Fruit fly (Drosophila melanogaster) whole organism, embryonic: ENCODE results near the gene Ctr1A.

Experiments
- CG10267 ChIP-seq: fragments of 200-800 bp; sonication (Bioruptor generic); optimal IDR thresholded peaks from 2 replicates; lab custom pipeline; 2018; ENCODE audit warnings: missing biosample characterization, mild to moderate bottlenecking, missing genetic modification characterization, moderate library complexity
- CG1602 ChIP-seq: fragments of 200-800 bp; sonication (Bioruptor generic); optimal IDR thresholded peaks from 3 replicates; lab custom pipeline; 2016; ENCODE audit warnings: missing biosample characterization, missing genetic modification characterization
- CG1647 ChIP-seq: fragments of 200-800 bp; sonication (Bioruptor generic); optimal IDR thresholded peaks from 3 replicates; lab custom pipeline; 2016; ENCODE audit warnings: missing biosample characterization, missing genetic modification characterization
- CG17359 ChIP-seq: fragments of 200-800 bp; sonication (Bioruptor generic); optimal IDR thresholded peaks from 3 replicates; lab custom pipeline; 2018; ENCODE audit warnings: missing biosample characterization, mild to moderate bottlenecking, missing genetic modification characterization, moderate library complexity
- CG17361 ChIP-seq: fragments of 200-800 bp; sonication (Bioruptor generic); IDR thresholded peaks from 3 replicates; pipeline ENCODE4 v1.3.6; 2022; ENCODE audit warnings: missing biosample characterization, missing genetic modification characterization
- CG2129 ChIP-seq: fragments of 200-800 bp; sonication (Bioruptor generic); IDR thresholded peaks from 2 replicates; pipeline ENCODE4 v1.3.6; 2022; ENCODE audit warnings: missing biosample characterization, missing genetic modification characterization; ENCODE audit not compliant: partially characterized antibody
- CG3065 ChIP-seq: fragments of 200-800 bp; sonication (Bioruptor generic); optimal IDR thresholded peaks from 2 replicates; lab custom pipeline; 2016; ENCODE audit warnings: missing biosample characterization, missing genetic modification characterization
- CG31365 ChIP-seq: fragments of 200-800 bp; sonication (Bioruptor generic); optimal IDR thresholded peaks from 2 replicates; lab custom pipeline; 2018; ENCODE audit warnings: missing biosample characterization, mild to moderate bottlenecking, missing genetic modification characterization
- CG6175 ChIP-seq: fragments of 200-800 bp; sonication (Bioruptor generic); IDR thresholded peaks from 3 replicates; pipeline ENCODE4 v1.3.6; 2022; ENCODE audit warnings: missing biosample characterization, missing genetic modification characterization
- CG6254 ChIP-seq: fragments of 200-800 bp; sonication (Bioruptor generic); optimal IDR thresholded peaks from 3 replicates; lab custom pipeline; 2017; ENCODE audit warnings: mild to moderate bottlenecking, missing biosample characterization, missing genetic modification reagents, missing genetic modification characterization
- CG7372 ChIP-seq: fragments of 200-800 bp; sonication (Bioruptor generic); IDR thresholded peaks from 2 replicates; pipeline ENCODE4 v1.3.6; 2022; ENCODE audit warnings: missing biosample characterization, missing genetic modification characterization
- CG8290 ChIP-seq, 3 experiments: fragments of 200-800 bp; sonication (Bioruptor generic); optimal IDR thresholded peaks; 2 replicates each; lab custom pipeline; 2016 to 2019; ENCODE audit warnings: missing biosample characterization in 3 of 3, missing genetic modification characterization in 3 of 3, mild to moderate bottlenecking in 2 of 3, moderate library complexity in 1 of 3
- CG9609 ChIP-seq: fragments of 200-800 bp; sonication (Bioruptor generic); optimal IDR thresholded peaks from 3 replicates; lab custom pipeline; 2016; ENCODE audit warnings: missing biosample characterization, missing genetic modification characterization
- Dfd ChIP-seq, 2 experiments: fragments of >200 bp; optimal IDR thresholded peaks; 2 replicates each; lab custom pipeline; 2017; ENCODE audit warnings: missing biosample characterization in 2 of 2, missing genetic modification characterization in 2 of 2
- Doc3 ChIP-seq: fragments of 200-800 bp; sonication (Bioruptor generic); IDR thresholded peaks from 3 replicates; pipeline ENCODE4 v1.3.6; 2022; ENCODE audit warnings: missing biosample characterization, missing genetic modification characterization; ENCODE audit not compliant: partially characterized antibody
- E2f2 ChIP-seq: fragments of 200-800 bp; sonication (Bioruptor generic); IDR thresholded peaks from 2 replicates; pipeline ENCODE4 v1.3.6; 2022; ENCODE audit warnings: missing biosample characterization, missing genetic modification characterization
- Ets65A ChIP-seq: fragments of 200-800 bp; sonication (Bioruptor generic); peaks from one replicate; lab custom pipeline; 2016; ENCODE audit warnings: missing biosample characterization, missing genetic modification characterization
- Hand ChIP-seq: fragments of 200-800 bp; sonication (Bioruptor generic); optimal IDR thresholded peaks from 2 replicates; lab custom pipeline; 2017; ENCODE audit warnings: mild to moderate bottlenecking, missing biosample characterization, missing genetic modification reagents, missing genetic modification characterization
- NfI ChIP-seq: fragments of 200-800 bp; sonication (Bioruptor generic); optimal IDR thresholded peaks from 3 replicates; lab custom pipeline; 2018; ENCODE audit warnings: missing biosample characterization, mild to moderate bottlenecking, missing genetic modification characterization, moderate library complexity
- Scr ChIP-seq: fragments of 200-800 bp; sonication (Bioruptor generic); IDR thresholded peaks from 2 replicates; pipeline ENCODE4 v1.3.6; 2022; ENCODE audit warnings: missing biosample characterization, missing genetic modification characterization; ENCODE audit not compliant: partially characterized antibody
- Sry-δ ChIP-seq: fragments of 200-800 bp; sonication (Bioruptor generic); optimal IDR thresholded peaks from 2 replicates; lab custom pipeline; 2016; ENCODE audit warnings: missing biosample characterization, missing genetic modification characterization
- Usf ChIP-seq: fragments of 200-800 bp; sonication (Bioruptor generic); optimal IDR thresholded peaks from 2 replicates; lab custom pipeline; 2017; ENCODE audit warnings: missing genotype, missing biosample characterization, missing genetic modification characterization
- ab ChIP-seq: fragments of 200-800 bp; sonication (Bioruptor generic); optimal IDR thresholded peaks from 2 replicates; lab custom pipeline; 2016; ENCODE audit warnings: missing biosample characterization, missing genetic modification characterization
- cad ChIP-seq: fragments of >200 bp; optimal IDR thresholded peaks from 2 replicates; lab custom pipeline; 2017; ENCODE audit warnings: missing biosample characterization, missing genetic modification characterization
- chinmo ChIP-seq: fragments of 200-800 bp; sonication (Bioruptor generic); IDR thresholded peaks from 4 replicates; pipeline ENCODE4 v1.3.6; 2022; ENCODE audit warnings: missing biosample characterization, missing genetic modification characterization; ENCODE audit not compliant: partially characterized antibody
- ci ChIP-seq: fragments of 200-800 bp; sonication (Bioruptor generic); IDR thresholded peaks from 3 replicates; pipeline ENCODE4 v1.3.6; 2022; ENCODE audit warnings: missing biosample characterization, missing genetic modification characterization
- crp ChIP-seq, 2 experiments: fragments of 200-800 bp; sonication (Bioruptor generic); optimal IDR thresholded peaks; 2 replicates in 1 of 2; 3 replicates in 1 of 2; lab custom pipeline; 2017; ENCODE audit warnings: missing biosample characterization in 2 of 2, missing genetic modification characterization in 2 of 2, mild to moderate bottlenecking in 1 of 2, moderate library complexity in 1 of 2
- da ChIP-seq: fragments of 200-800 bp; sonication (Bioruptor generic); optimal IDR thresholded peaks from 2 replicates; lab custom pipeline; 2016; ENCODE audit warnings: missing biosample characterization, missing genetic modification characterization
- eyg ChIP-seq: fragments of 200-800 bp; sonication (Bioruptor generic); optimal IDR thresholded peaks from 3 replicates; lab custom pipeline; 2016; ENCODE audit warnings: missing biosample characterization, missing genetic modification characterization
- gcm2 ChIP-seq: fragments of 200-800 bp; sonication (Bioruptor generic); optimal IDR thresholded peaks from 2 replicates; lab custom pipeline; 2016; ENCODE audit warnings: missing biosample characterization, missing genetic modification characterization
- gfzf ChIP-seq: fragments of 200-800 bp; sonication (Bioruptor generic); optimal IDR thresholded peaks from 2 replicates; lab custom pipeline; 2016; ENCODE audit warnings: missing biosample characterization, mild to moderate bottlenecking, missing genetic modification characterization, moderate library complexity
- gt ChIP-seq: fragments of 200-800 bp; sonication (Bioruptor generic); IDR thresholded peaks from 2 replicates; pipeline ENCODE4 v1.3.6; 2022; ENCODE audit warnings: missing biosample characterization, missing genetic modification characterization
- hth ChIP-seq: fragments of >200 bp; optimal IDR thresholded peaks from 2 replicates; lab custom pipeline; 2017; ENCODE audit warnings: inconsistent platforms
- nau ChIP-seq: fragments of 200-800 bp; sonication (Bioruptor generic); optimal IDR thresholded peaks from 3 replicates; lab custom pipeline; 2017; ENCODE audit warnings: missing biosample characterization, mild to moderate bottlenecking, missing genetic modification characterization, missing genetic modification reagents
- rib ChIP-seq: fragments of 200-800 bp; sonication (Bioruptor generic); IDR thresholded peaks from 2 replicates; pipeline ENCODE4 v1.3.6; 2022; ENCODE audit warnings: missing biosample characterization, missing genetic modification characterization
- sens-2 ChIP-seq: fragments of 200-800 bp; sonication (Bioruptor generic); IDR thresholded peaks from 2 replicates; pipeline ENCODE4 v1.3.6; 2022; ENCODE audit warnings: missing biosample characterization, missing genetic modification characterization
- slou ChIP-seq: fragments of 200-800 bp; sonication (Bioruptor generic); optimal IDR thresholded peaks from 3 replicates; lab custom pipeline; 2016; ENCODE audit warnings: missing biosample characterization, missing genetic modification characterization
- trem ChIP-seq: fragments of 200-800 bp; optimal IDR thresholded peaks from 3 replicates; lab custom pipeline; 2019; ENCODE audit warnings: missing biosample characterization, mild to moderate bottlenecking, missing genetic modification characterization, moderate library complexity
- tup ChIP-seq: fragments of 200-800 bp; sonication (Bioruptor generic); optimal IDR thresholded peaks from 2 replicates; lab custom pipeline; 2016; ENCODE audit warnings: missing biosample characterization, mild to moderate bottlenecking, missing genetic modification characterization, moderate library complexity
- wdn ChIP-seq: fragments of 200-800 bp; sonication (Bioruptor generic); IDR thresholded peaks from 2 replicates; pipeline ENCODE4 v1.3.6; 2022; ENCODE audit warnings: missing biosample characterization, missing genetic modification characterization
- wek ChIP-seq: fragments of 200-800 bp; sonication (Bioruptor generic); optimal IDR thresholded peaks from 3 replicates; lab custom pipeline; 2018; ENCODE audit warnings: missing biosample characterization, mild to moderate bottlenecking, missing genetic modification characterization, moderate library complexity

Gene Ctr1A

dm6 chrX:6656023-6656594 is 5.3 kb upstream of the Ctr1A start (continued):
- no peak for TF ChIP-seq CG2129 (GFP tag; lab: Robert Waterston, UW)
- no peak for TF ChIP-seq cad (GFP tag; lab: Kevin White, UChicago)
- no peak for TF ChIP-seq chinmo (GFP tag; lab: Robert Waterston, UW)
- peak; percentile 40; the same call in 1 of the 2 replicates for TF ChIP-seq gt
- no peak for TF ChIP-seq Doc3
- peak; percentile 70 for TF ChIP-seq CG1647 (GFP tag; lab: Kevin White, UChicago)
- TF ChIP-seq CG1602 (GFP tag; lab: Kevin White, UChicago), result peak; percentile 75
- TF ChIP-seq crp (GFP tag; optimal IDR thresholded peaks at IDR 0.05; lab: Kevin White, UChicago), result peak in 1 of 2 experiments; percentile 37
- TF ChIP-seq CG17359 (tag; lab: Kevin White, UChicago), result peak; percentile 82
- TF ChIP-seq sens-2 (GFP tag; lab: Robert Waterston, UW), result peak; percentile 46; the same call in 1 of the 2 replicates
- TF ChIP-seq CG8290 (GFP tag; optimal IDR thresholded peaks at IDR 0.05; lab: Kevin White, UChicago), result peak; percentile 28
- peak in 1 of 2 experiments; percentile 77 for TF ChIP-seq CG8290 (tag; optimal IDR thresholded peaks at IDR 0.05; lab: Kevin White, UChicago)
- no peak for TF ChIP-seq Scr
- TF ChIP-seq CG17361, result peak; percentile 93
- no peak for TF ChIP-seq gfzf (GFP tag; lab: Kevin White, UChicago)
- TF ChIP-seq CG9609 (GFP tag; lab: Kevin White, UChicago), result peak; percentile 83
- peak; percentile 74 for TF ChIP-seq Hand (GFP tag; lab: Kevin White, UChicago)
- TF ChIP-seq CG10267 (tag; lab: Kevin White, UChicago), result peak; percentile 74
- peak; percentile 70 for TF ChIP-seq gcm2 (GFP tag; lab: Kevin White, UChicago)
- TF ChIP-seq wek (GFP tag; lab: Kevin White, UChicago), result peak; percentile 26
- peak; percentile 34 for TF ChIP-seq Sry-δ
- peak; percentile 38 for TF ChIP-seq CG31365 (tag; lab: Kevin White, UChicago)
- peak; percentile 56 for TF ChIP-seq trem (tag; lab: Kevin White, UChicago)
- peak; percentile 97 for TF ChIP-seq Ets65A (GFP tag; lab: Kevin White, UChicago)
- peak; percentile 78 for TF ChIP-seq eyg (GFP tag; lab: Kevin White, UChicago)
- TF ChIP-seq CG6254 (GFP tag; lab: Kevin White, UChicago), result peak; percentile 47
- no peak for TF ChIP-seq Dfd (GFP tag; optimal IDR thresholded peaks at IDR 0.05; lab: Kevin White, UChicago)
- TF ChIP-seq NfI (GFP tag; lab: Kevin White, UChicago), result peak; percentile 87
- TF ChIP-seq nau (GFP tag; lab: Kevin White, UChicago), result peak; percentile 83
- TF ChIP-seq tup (GFP tag; lab: Kevin White, UChicago), result peak; percentile 77
- peak; percentile 49; the same call in 1 of the 3 replicates for TF ChIP-seq CG6175 (GFP tag; lab: Robert Waterston, UW)
- 0 out of 2 replicates have a peak, but pooled peaks have one; percentile 12 for TF ChIP-seq rib (GFP tag; lab: Robert Waterston, UW)
- TF ChIP-seq CG3065 (GFP tag; lab: Kevin White, UChicago), result peak; percentile 15
- TF ChIP-seq hth (lab: Kevin White, UChicago), result no peak
- TF ChIP-seq ab (GFP tag; lab: Kevin White, UChicago), result peak; percentile 20
- peak; percentile 78 for TF ChIP-seq CG7372 (GFP tag; lab: Robert Waterston, UW)
- peak; percentile 76 for TF ChIP-seq slou (GFP tag; lab: Kevin White, UChicago)
- peak; percentile 58 for TF ChIP-seq da (GFP tag; lab: Kevin White, UChicago)
- peak; percentile 53 for TF ChIP-seq Usf (GFP tag; lab: Kevin White, UChicago)
- TF ChIP-seq wdn (GFP tag; lab: Robert Waterston, UW), result peak; percentile 68
- peak; percentile 67; the same call in 2 of the 3 replicates for TF ChIP-seq ci
- TF ChIP-seq E2f2, result peak; percentile 57
